Worm (Caenorhabditis elegans) whole organism, late embryonic: ENCODE measurements around the gene F10D2.10.

ENCODE experiments used
- C38D4.7 ChIP-seq: fragments of 200-800 bp; sonication (Bioruptor generic); optimal IDR thresholded peaks from 2 replicates; lab custom pipeline; 2018; ENCODE audit warnings: mild to moderate bottlenecking, missing genetic modification characterization, moderate library complexity, missing compliant biosample characterization
- F13H6.1 ChIP-seq: sonication (generic microtip); optimal IDR thresholded peaks from 2 replicates; lab custom pipeline; 2016; ENCODE audit warnings: missing genetic modification characterization, missing compliant biosample characterization
- ceh-18 ChIP-seq: sonication (generic microtip); optimal IDR thresholded peaks from 2 replicates; lab custom pipeline; 2016; ENCODE audit warnings: missing genetic modification characterization, missing compliant biosample characterization
- ceh-48 ChIP-seq: sonication (generic microtip); optimal IDR thresholded peaks from 2 replicates; lab custom pipeline; 2016; ENCODE audit warnings: missing genetic modification characterization, inconsistent platforms, missing compliant biosample characterization
- hlh-6 ChIP-seq: sonication (generic microtip); optimal IDR thresholded peaks from 2 replicates; lab custom pipeline; 2016; ENCODE audit warnings: missing genotype, missing genetic modification characterization, missing compliant biosample characterization
- lim-6 ChIP-seq: sonication (generic microtip); optimal IDR thresholded peaks from 2 replicates; lab custom pipeline; 2016; ENCODE audit warnings: missing genetic modification characterization, missing compliant biosample characterization
- lin-11 ChIP-seq: fragments of 200-800 bp; sonication (Bioruptor generic); optimal IDR thresholded peaks from 2 replicates; lab custom pipeline; 2018; ENCODE audit warnings: mild to moderate bottlenecking, missing genetic modification characterization, missing compliant biosample characterization
- odd-2 ChIP-seq: sonication (generic microtip); optimal IDR thresholded peaks from 2 replicates; lab custom pipeline; 2017; ENCODE audit warnings: antibody characterized with exemption, mild to moderate bottlenecking, missing genetic modification characterization, missing compliant biosample characterization
- pha-2 ChIP-seq: sonication (generic microtip); optimal IDR thresholded peaks from 2 replicates; lab custom pipeline; 2017; ENCODE audit warnings: mild to moderate bottlenecking, missing genetic modification characterization, missing compliant biosample characterization
- pros-1 ChIP-seq: fragments of 150-350 bp; optimal IDR thresholded peaks from 2 replicates; lab custom pipeline; 2014; ENCODE audit warnings: missing biosample characterization, missing genetic modification reagents, missing genetic modification characterization
- sdc-2 ChIP-seq: sonication (generic microtip); optimal IDR thresholded peaks from 2 replicates; lab custom pipeline; 2016; ENCODE audit warnings: missing genotype, missing genetic modification characterization, missing compliant biosample characterization
- sox-4 ChIP-seq: sonication (generic microtip); optimal IDR thresholded peaks from 2 replicates; lab custom pipeline; 2017; ENCODE audit warnings: mild to moderate bottlenecking, missing genetic modification characterization, inconsistent platforms, missing compliant biosample characterization
- tbx-2 ChIP-seq: sonication (generic microtip); optimal IDR thresholded peaks from 2 replicates; lab custom pipeline; 2016; ENCODE audit warnings: missing genetic modification characterization, missing compliant biosample characterization
- ttx-3 ChIP-seq: sonication (generic microtip); optimal IDR thresholded peaks from 2 replicates; lab custom pipeline; 2016; ENCODE audit warnings: missing genetic modification reagents, missing genetic modification characterization, missing compliant biosample characterization
- unc-42 ChIP-seq: sonication (generic microtip); optimal IDR thresholded peaks from 2 replicates; lab custom pipeline; 2016; ENCODE audit warnings: missing genotype, missing genetic modification characterization, missing compliant biosample characterization

Gene F10D2.10

DNA sequence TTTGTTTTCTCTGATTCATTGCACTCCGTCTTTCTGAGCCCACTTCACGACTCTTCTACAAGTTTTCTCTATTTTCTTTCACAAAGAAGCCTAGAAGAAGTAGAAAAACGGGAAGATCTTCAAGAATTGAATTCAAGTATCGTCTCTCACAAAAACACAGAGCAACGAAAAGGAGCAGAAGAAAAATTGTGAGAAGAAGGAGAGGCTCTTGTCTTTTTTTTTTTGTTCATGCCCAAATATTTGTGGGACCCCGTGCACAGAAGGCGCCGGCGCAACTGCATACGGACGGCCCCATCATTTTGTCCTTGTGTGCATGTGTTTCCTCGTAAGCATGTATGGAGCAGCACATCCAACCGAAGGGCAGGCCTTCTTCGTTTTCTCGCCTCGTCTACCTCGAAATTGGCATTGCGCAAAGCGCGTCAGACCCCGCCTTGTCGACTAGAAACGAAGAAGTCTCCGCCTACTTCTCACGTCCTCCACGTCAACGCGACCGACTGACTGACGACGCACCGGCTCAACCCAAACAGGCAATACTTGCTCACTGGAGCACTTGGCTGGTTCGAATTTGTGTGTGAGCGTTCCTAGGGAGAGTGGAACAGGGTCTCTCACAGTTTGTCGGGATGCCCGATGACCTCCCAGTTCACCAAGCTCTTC lies 49.4 kb downstream of the F10D2.10 start:
- TF ChIP-seq sdc-2 = no peak
- TF ChIP-seq pros-1 (tag; lab: Kevin White, UChicago) = no peak
- no peak for TF ChIP-seq C38D4.7 (GFP tag; lab: Kevin White, UChicago)
- TF ChIP-seq tbx-2 (tag; lab: Kevin White, UChicago) = no peak
- no peak for TF ChIP-seq odd-2
- no peak for TF ChIP-seq lin-11 (tag; lab: Kevin White, UChicago)
- TF ChIP-seq pha-2 = no peak
- TF ChIP-seq ceh-48 = no peak
- TF ChIP-seq F13H6.1 (tag; lab: Kevin White, UChicago) = no peak
- TF ChIP-seq hlh-6 = peak; percentile 34
- TF ChIP-seq ceh-18 = no peak
- TF ChIP-seq ttx-3 (tag; lab: Kevin White, UChicago) = no peak
- TF ChIP-seq lim-6 (tag; lab: Kevin White, UChicago) = no peak
- no peak for TF ChIP-seq sox-4 (tag; lab: Kevin White, UChicago)
- peak; percentile 37 for TF ChIP-seq unc-42 (tag; lab: Kevin White, UChicago)
